Worm (Caenorhabditis elegans): ENCODE results near the gene catp-5.

Gene catp-5

ce11 chrX:8069293-8069692, 29.4 kb downstream of the catp-5 start, which contains the start of gene C18A11.1 (continued):
- TF ChIP-seq ceh-91 (GFP tag; IDR thresholded peaks at IDR 0.05) (no peak), atf-7 (tag; optimal IDR thresholded peaks at IDR 0.05) (no peak), zim-3 (tag; optimal IDR thresholded peaks at IDR 0.05) (no peak), F23B12.7 (tag; optimal IDR thresholded peaks at IDR 0.05; ENCODE audit: insufficient read depth) (no peak), let-526 (GFP tag; IDR thresholded peaks at IDR 0.05) (no peak), mes-4 (tag; optimal IDR thresholded peaks at IDR 0.05) (no peak), B0336.3 (GFP tag; IDR thresholded peaks at IDR 0.05) (no peak), dox-1 (GFP tag; IDR thresholded peaks at IDR 0.05) (no peak; the same call in 1 of the 2 replicates), hlh-12 (tag; optimal IDR thresholded peaks at IDR 0.05) (no peak), lir-1 (GFP tag; conservative IDR thresholded peaks at IDR 0.05) (no peak), lin-26 (GFP tag; IDR thresholded peaks at IDR 0.05) (no peak), nhr-27 (tag; optimal IDR thresholded peaks at IDR 0.05) (no peak), pha-4 (tag; optimal IDR thresholded peaks at IDR 0.05) (peak; percentile 90), xnd-1 (tag; optimal IDR thresholded peaks at IDR 0.05) (no peak), Y95B8A.8 (GFP tag; IDR thresholded peaks at IDR 0.05) (no peak), madf-6 (GFP tag; IDR thresholded peaks at IDR 0.05) (no peak)

ce11 chrX:8067268-8067667, 31.4 kb downstream of the catp-5 start, which contains the start of gene C18A11.2:
TSS of gene C18A11.2 (plus strand) at chrX:8067568.
- no peak for TF ChIP-seq fkh-3 (tag; optimal IDR thresholded peaks at IDR 0.05)
- TF ChIP-seq ztf-3 (GFP tag; optimal IDR thresholded peaks at IDR 0.05), result no peak
- TF ChIP-seq lag-1 (GFP tag; IDR thresholded peaks at IDR 0.05), result no peak
- no peak for TF ChIP-seq nhr-179 (tag; optimal IDR thresholded peaks at IDR 0.05)
- no peak for TF ChIP-seq efl-1 (GFP tag; optimal IDR thresholded peaks at IDR 0.05)
- TF ChIP-seq rcor-1 (GFP tag; IDR thresholded peaks at IDR 0.05), result no peak
- no peak for TF ChIP-seq hlh-26 (GFP tag; conservative IDR thresholded peaks at IDR 0.05)
- no peak for TF ChIP-seq repo-1 (tag; optimal IDR thresholded peaks at IDR 0.05)

ce11 chrX:8060823-8061222, 37.8 kb downstream of the catp-5 start, which contains the start of gene C18A11.3:
TSS of gene C18A11.3 (plus strand) at chrX:8061123.
- TF ChIP-seq F23B12.7 (tag; optimal IDR thresholded peaks at IDR 0.05; ENCODE audit: insufficient read depth) (no peak), pbrm-1 (GFP tag; IDR thresholded peaks at IDR 0.05) (no peak), let-607 (tag; optimal IDR thresholded peaks at IDR 0.05) (no peak), hmg-1.2 (GFP tag; IDR thresholded peaks at IDR 0.05) (no peak), ets-4 (GFP tag; optimal IDR thresholded peaks at IDR 0.05) (no peak), D2030.7 (GFP tag; IDR thresholded peaks at IDR 0.05) (no peak), fkh-3 (tag; optimal IDR thresholded peaks at IDR 0.05) (no peak), snpc-1.3 (tag; optimal IDR thresholded peaks at IDR 0.05; ENCODE audit: insufficient read depth) (no peak), ceh-40 (GFP tag; IDR thresholded peaks at IDR 0.05) (no peak), tbx-9 (tag; optimal IDR thresholded peaks at IDR 0.05; ENCODE audit: borderline replicate concordance) (no peak), ztf-28 (GFP tag; IDR thresholded peaks at IDR 0.05) (no peak)

- TF ChIP-seq attf-3 (GFP tag; conservative IDR thresholded peaks at IDR 0.05), result no peak
Observed at ce11 chrX:8059999-8060398, 38.7 kb downstream of the catp-5 start.
